Fruit fly (Drosophila melanogaster) whole organism, embryonic: Measurements from ENCODE around the gene CG6094.

Experiments
- Ada2b ChIP-seq: fragments of 200-800 bp; sonication (Bioruptor generic); IDR thresholded peaks from 2 replicates; pipeline ENCODE4 v1.3.6; 2022; ENCODE audit warnings: missing biosample characterization, missing genetic modification characterization
- Bdp1 ChIP-seq: fragments of 200-800 bp; sonication (Bioruptor generic); optimal IDR thresholded peaks from 3 replicates; lab custom pipeline; 2016; ENCODE audit warnings: missing biosample characterization, missing genetic modification characterization
- CG10366 ChIP-seq: fragments of 200-800 bp; sonication (Bioruptor generic); IDR thresholded peaks from 2 replicates; pipeline ENCODE4 v1.3.6; 2022; ENCODE audit warnings: missing biosample characterization, missing genetic modification characterization
- CG11504 ChIP-seq: fragments of 200-800 bp; sonication (Bioruptor generic); optimal IDR thresholded peaks from 3 replicates; lab custom pipeline; 2019; ENCODE audit warnings: missing biosample characterization, mild to moderate bottlenecking, missing genetic modification characterization, moderate library complexity
- CG11695 ChIP-seq: fragments of 200-800 bp; sonication (Bioruptor generic); IDR thresholded peaks from 3 replicates; pipeline ENCODE4 v1.3.6; 2022; ENCODE audit warnings: missing biosample characterization, missing genetic modification characterization
- CG12236 ChIP-seq: fragments of 200-800 bp; sonication (Bioruptor generic); optimal IDR thresholded peaks from 2 replicates; lab custom pipeline; 2016; ENCODE audit warnings: missing biosample characterization, missing genetic modification characterization
- CG13123 ChIP-seq: fragments of 200-800 bp; sonication (Bioruptor generic); optimal IDR thresholded peaks from 2 replicates; lab custom pipeline; 2016; ENCODE audit warnings: missing biosample characterization, missing genetic modification characterization
- CG13296 ChIP-seq: fragments of 200-800 bp; sonication (Bioruptor generic); optimal IDR thresholded peaks from 3 replicates; lab custom pipeline; 2018; ENCODE audit warnings: missing biosample characterization, mild to moderate bottlenecking, missing genetic modification characterization
- CG15479 ChIP-seq: fragments of 200-800 bp; sonication (Bioruptor generic); optimal IDR thresholded peaks from 3 replicates; lab custom pipeline; 2019; ENCODE audit warnings: missing biosample characterization, mild to moderate bottlenecking, missing genetic modification characterization, moderate library complexity
- CG15514 ChIP-seq: fragments of 200-800 bp; sonication (Bioruptor generic); optimal IDR thresholded peaks from 3 replicates; lab custom pipeline; 2017; ENCODE audit warnings: missing biosample characterization, missing genetic modification characterization, mild to moderate bottlenecking, moderate library complexity, missing genetic modification reagents
- CG15601 ChIP-seq: fragments of 200-800 bp; sonication (Bioruptor generic); optimal IDR thresholded peaks from 3 replicates; lab custom pipeline; 2019; ENCODE audit warnings: missing biosample characterization, mild to moderate bottlenecking, missing genetic modification characterization, moderate library complexity
- CG1602 ChIP-seq: fragments of 200-800 bp; sonication (Bioruptor generic); optimal IDR thresholded peaks from 3 replicates; lab custom pipeline; 2016; ENCODE audit warnings: missing biosample characterization, missing genetic modification characterization
- CG2116 ChIP-seq: fragments of 200-800 bp; sonication (Bioruptor generic); optimal IDR thresholded peaks from 3 replicates; lab custom pipeline; 2018; ENCODE audit warnings: missing biosample characterization, mild to moderate bottlenecking, missing genetic modification characterization
- CG3163 ChIP-seq: fragments of 200-800 bp; sonication (Bioruptor generic); optimal IDR thresholded peaks from 3 replicates; lab custom pipeline; 2016; ENCODE audit warnings: missing biosample characterization, missing genetic modification characterization
- CG4360 ChIP-seq: fragments of 200-800 bp; sonication (Bioruptor generic); IDR thresholded peaks from 2 replicates; pipeline ENCODE4 v1.3.6; 2022; ENCODE audit warnings: missing biosample characterization, missing genetic modification characterization
- CG5180 ChIP-seq: fragments of 200-800 bp; sonication (Bioruptor generic); optimal IDR thresholded peaks from 3 replicates; lab custom pipeline; 2017; ENCODE audit warnings: missing biosample characterization, missing genetic modification characterization, mild to moderate bottlenecking, moderate library complexity, missing genetic modification reagents
- CG7839 ChIP-seq: fragments of 200-800 bp; sonication (Bioruptor generic); optimal IDR thresholded peaks from 3 replicates; lab custom pipeline; 2018; ENCODE audit warnings: missing biosample characterization, mild to moderate bottlenecking, missing genetic modification characterization, moderate library complexity
- CG8290 ChIP-seq, 3 experiments: fragments of 200-800 bp; sonication (Bioruptor generic); optimal IDR thresholded peaks; 2 replicates each; lab custom pipeline; 2016 to 2019; ENCODE audit warnings: missing biosample characterization in 3 of 3, missing genetic modification characterization in 3 of 3, mild to moderate bottlenecking in 2 of 3, moderate library complexity in 1 of 3
- CG9609 ChIP-seq: fragments of 200-800 bp; sonication (Bioruptor generic); optimal IDR thresholded peaks from 3 replicates; lab custom pipeline; 2016; ENCODE audit warnings: missing biosample characterization, missing genetic modification characterization
- Chrac-16 ChIP-seq: fragments of 200-800 bp; sonication (Bioruptor generic); optimal IDR thresholded peaks from 3 replicates; lab custom pipeline; 2016; ENCODE audit warnings: missing biosample characterization, missing genetic modification characterization
- D ChIP-seq, 2 experiments: fragments of 200-800 bp in 1 of 2; fragments of >200 bp in 1 of 2; sonication (Bioruptor generic) in 1 of 2; optimal IDR thresholded peaks; 2 replicates in 1 of 2; 3 replicates in 1 of 2; lab custom pipeline; 2017; ENCODE audit warnings: mild to moderate bottlenecking in 1 of 2, missing biosample characterization in 1 of 2, missing genetic modification characterization in 1 of 2, missing genetic modification reagents in 1 of 2
- Dll ChIP-seq: fragments of 200-800 bp; sonication (Bioruptor generic); IDR thresholded peaks from 4 replicates; pipeline ENCODE4 v1.3.6; 2022; ENCODE audit warnings: missing biosample characterization, missing genetic modification characterization; ENCODE audit not compliant: partially characterized antibody
- H15 ChIP-seq: fragments of 200-800 bp; sonication (Bioruptor generic); IDR thresholded peaks from 3 replicates; pipeline ENCODE4 v1.3.6; 2022; ENCODE audit warnings: missing biosample characterization, missing genetic modification characterization
- HLH4C ChIP-seq: fragments of 200-800 bp; sonication (Bioruptor generic); IDR thresholded peaks from 3 replicates; pipeline ENCODE4 v1.3.6; 2022; ENCODE audit warnings: missing biosample characterization, missing genetic modification characterization; ENCODE audit not compliant: partially characterized antibody
- Hmr ChIP-seq: fragments of 200-800 bp; sonication (Bioruptor generic); optimal IDR thresholded peaks from 3 replicates; lab custom pipeline; 2017; ENCODE audit warnings: mild to moderate bottlenecking, missing biosample characterization, missing genetic modification reagents, missing genetic modification characterization
- MBD-R2 ChIP-seq: fragments of 200-800 bp; sonication (Bioruptor generic); IDR thresholded peaks from 2 replicates; pipeline ENCODE4 v1.3.6; 2022; ENCODE audit warnings: missing biosample characterization, missing genetic modification characterization
- NFAT ChIP-seq: fragments of 200-800 bp; sonication (Bioruptor generic); IDR thresholded peaks from 2 replicates; pipeline ENCODE4 v1.3.6; 2022; ENCODE audit warnings: missing biosample characterization, missing genetic modification characterization
- cad ChIP-seq: fragments of >200 bp; optimal IDR thresholded peaks from 2 replicates; lab custom pipeline; 2017; ENCODE audit warnings: missing biosample characterization, missing genetic modification characterization
- crol ChIP-seq: fragments of 200-800 bp; sonication (Bioruptor generic); IDR thresholded peaks from 2 replicates; pipeline ENCODE4 v1.3.6; 2022; ENCODE audit warnings: missing biosample characterization, missing genetic modification characterization
- dati ChIP-seq: fragments of 200-800 bp; sonication (Bioruptor generic); IDR thresholded peaks from 2 replicates; pipeline ENCODE4 v1.3.6; 2022; ENCODE audit warnings: missing biosample characterization, missing genetic modification characterization
- dm ChIP-seq: fragments of 200-800 bp; sonication (Bioruptor generic); optimal IDR thresholded peaks from 3 replicates; lab custom pipeline; 2016; ENCODE audit warnings: missing biosample characterization, missing genetic modification characterization
- dysf ChIP-seq: fragments of 200-800 bp; sonication (Bioruptor generic); IDR thresholded peaks from 3 replicates; pipeline ENCODE4 v1.3.6; 2022; ENCODE audit warnings: missing biosample characterization, missing genetic modification characterization
- gcm2 ChIP-seq: fragments of 200-800 bp; sonication (Bioruptor generic); optimal IDR thresholded peaks from 2 replicates; lab custom pipeline; 2016; ENCODE audit warnings: missing biosample characterization, missing genetic modification characterization
- grau ChIP-seq: fragments of 200-800 bp; optimal IDR thresholded peaks from 3 replicates; lab custom pipeline; 2019; ENCODE audit warnings: missing biosample characterization, mild to moderate bottlenecking, missing genetic modification characterization, moderate library complexity
- gsb-n ChIP-seq: fragments of 200-800 bp; sonication (Bioruptor generic); optimal IDR thresholded peaks from 3 replicates; lab custom pipeline; 2018; ENCODE audit warnings: missing biosample characterization, mild to moderate bottlenecking, missing genetic modification characterization
- jumu ChIP-seq: fragments of 200-800 bp; sonication (Bioruptor generic); optimal IDR thresholded peaks from 3 replicates; lab custom pipeline; 2016; ENCODE audit warnings: missing biosample characterization, missing genetic modification characterization
- kni ChIP-seq: fragments of 200-800 bp; sonication (Bioruptor generic); optimal IDR thresholded peaks from 3 replicates; lab custom pipeline; 2017; ENCODE audit warnings: mild to moderate bottlenecking, missing biosample characterization, missing genetic modification reagents, missing genetic modification characterization
- lov ChIP-seq, 2 experiments: fragments of 200-800 bp in 1 of 2; fragments of >200 bp in 1 of 2; sonication (Bioruptor generic) in 1 of 2; IDR thresholded peaks in 1 of 2; optimal IDR thresholded peaks in 1 of 2; 2 replicates in 1 of 2; 3 replicates in 1 of 2; pipeline versions ENCODE4 v1.3.6 to Lab custom; 2017 to 2022; ENCODE audit warnings: missing biosample characterization in 1 of 2, missing genetic modification characterization in 1 of 2
- nerfin-1 ChIP-seq: fragments of 200-800 bp; sonication (Bioruptor generic); optimal IDR thresholded peaks from 3 replicates; lab custom pipeline; 2019; ENCODE audit warnings: missing biosample characterization, mild to moderate bottlenecking, missing genetic modification characterization, moderate library complexity
- pfk ChIP-seq: fragments of 200-800 bp; sonication (Bioruptor generic); optimal IDR thresholded peaks from 2 replicates; lab custom pipeline; 2018; ENCODE audit warnings: missing biosample characterization, mild to moderate bottlenecking, missing genetic modification characterization, moderate library complexity
- prd ChIP-seq, 3 experiments: fragments of >200 bp in 2 of 3; fragments of 200-800 bp in 1 of 3; sonication (Bioruptor generic) in 1 of 3; optimal IDR thresholded peaks in 2 of 3; IDR thresholded peaks in 1 of 3; 2 replicates in 2 of 3; 3 replicates in 1 of 3; pipeline versions ENCODE4 v1.3.6 to Lab custom; 2017 to 2022; ENCODE audit warnings: missing biosample characterization in 1 of 3, missing genetic modification characterization in 1 of 3
- pros ChIP-seq: fragments of 200-800 bp; sonication (Bioruptor generic); optimal IDR thresholded peaks from 3 replicates; lab custom pipeline; 2019; ENCODE audit warnings: missing biosample characterization, mild to moderate bottlenecking, missing genetic modification characterization, moderate library complexity
- sima ChIP-seq: fragments of 200-800 bp; sonication (Bioruptor generic); optimal IDR thresholded peaks from 2 replicates; lab custom pipeline; 2016; ENCODE audit warnings: missing biosample characterization, missing genetic modification characterization
- tgo ChIP-seq: fragments of 200-800 bp; sonication (Bioruptor generic); IDR thresholded peaks from 3 replicates; pipeline ENCODE4 v1.3.6; 2022; ENCODE audit warnings: missing biosample characterization, missing genetic modification characterization
- tll ChIP-seq, 2 experiments: fragments of 200-800 bp in 1 of 2; fragments of >200 bp in 1 of 2; sonication (Bioruptor generic) in 1 of 2; optimal IDR thresholded peaks; 2 replicates each; lab custom pipeline; 2017 to 2019; ENCODE audit warnings: missing biosample characterization in 2 of 2, missing genetic modification characterization in 2 of 2, mild to moderate bottlenecking in 1 of 2, moderate library complexity in 1 of 2
- trem ChIP-seq: fragments of 200-800 bp; optimal IDR thresholded peaks from 3 replicates; lab custom pipeline; 2019; ENCODE audit warnings: missing biosample characterization, mild to moderate bottlenecking, missing genetic modification characterization, moderate library complexity
- zen ChIP-seq: fragments of 200-800 bp; sonication (Bioruptor generic); optimal IDR thresholded peaks from 3 replicates; lab custom pipeline; 2018; ENCODE audit warnings: missing biosample characterization, mild to moderate bottlenecking, missing genetic modification characterization, moderate library complexity

CG6094 gene

dm6 chr2L:10548814-10549423 is 42.0 kb downstream of the CG6094 start:
- TF ChIP-seq CG4360 = peak; percentile 44; the same call in 1 of the 2 replicates
- peak; percentile 91 for TF ChIP-seq gsb-n
- peak; percentile 88 for TF ChIP-seq nerfin-1 (tag; lab: Kevin White, UChicago)
- TF ChIP-seq zen (tag; lab: Kevin White, UChicago) = peak; percentile 30
- TF ChIP-seq CG12236 (GFP tag; lab: Kevin White, UChicago) = no peak
- peak; percentile 10 for TF ChIP-seq CG11504
- TF ChIP-seq pros = peak; percentile 87
- TF ChIP-seq CG15479 (GFP tag; lab: Kevin White, UChicago) = peak; percentile 36
- no peak for TF ChIP-seq dm (GFP tag; lab: Kevin White, UChicago)
- TF ChIP-seq CG5180 = peak; percentile 41
- TF ChIP-seq grau (tag; lab: Kevin White, UChicago) = no peak
- TF ChIP-seq dati (GFP tag; lab: Robert Waterston, UW) = no peak
- peak; percentile 91 for TF ChIP-seq cad (GFP tag; lab: Kevin White, UChicago)
- TF ChIP-seq CG13123 (GFP tag; lab: Kevin White, UChicago) = no peak
- peak; percentile 47 for TF ChIP-seq kni (GFP tag; lab: Kevin White, UChicago)
- peak in 1 of 2 experiments; percentile 74 for TF ChIP-seq tll (GFP tag; optimal IDR thresholded peaks at IDR 0.05; lab: Kevin White, UChicago)
- TF ChIP-seq CG13296 (GFP tag; lab: Kevin White, UChicago) = no peak
- peak; percentile 89 for TF ChIP-seq D (optimal IDR thresholded peaks at IDR 0.05; lab: Kevin White, UChicago)
- no peak for TF ChIP-seq D (GFP tag; optimal IDR thresholded peaks at IDR 0.05; lab: Kevin White, UChicago)

dm6 chr2L:10552807-10553206 is 45.9 kb downstream of the CG6094 start:
- TF ChIP-seq CG2116 (GFP tag; lab: Kevin White, UChicago) = no peak
- TF ChIP-seq Hmr = peak; percentile 8
- no peak for TF ChIP-seq CG3163 (GFP tag; lab: Kevin White, UChicago)
- no peak for TF ChIP-seq NFAT (GFP tag; lab: Robert Waterston, UW)
- TF ChIP-seq prd (optimal IDR thresholded peaks at IDR 0.05; lab: Kevin White, UChicago) = no peak
- 0 out of 3 replicates have a peak, but pooled peaks have one; percentile 20 for TF ChIP-seq prd (GFP tag; IDR thresholded peaks at IDR 0.05; lab: Robert Waterston, UW)
- no peak for TF ChIP-seq dysf (GFP tag; lab: Robert Waterston, UW)
- no peak for TF ChIP-seq lov (optimal IDR thresholded peaks at IDR 0.05; lab: Kevin White, UChicago)
- no peak for TF ChIP-seq lov (GFP tag; IDR thresholded peaks at IDR 0.05; lab: Robert Waterston, UW)
- TF ChIP-seq tgo = no peak
- no peak for TF ChIP-seq sima
- no peak for TF ChIP-seq Dll (GFP tag; lab: Robert Waterston, UW)
- TF ChIP-seq MBD-R2 (GFP tag; lab: Robert Waterston, UW) = no peak
- no peak for TF ChIP-seq CG9609
- TF ChIP-seq pfk (GFP tag; lab: Kevin White, UChicago) = peak; percentile 32
- TF ChIP-seq crol = no peak
- no peak for TF ChIP-seq zen (tag; lab: Kevin White, UChicago)
- peak; percentile 64 for TF ChIP-seq pros
- no peak for TF ChIP-seq CG15514 (GFP tag; lab: Kevin White, UChicago)
- TF ChIP-seq CG15601 (tag; lab: Kevin White, UChicago) = peak; percentile 69
- TF ChIP-seq jumu (GFP tag; lab: Kevin White, UChicago) = no peak
- no peak for TF ChIP-seq Ada2b
- TF ChIP-seq H15 (GFP tag; lab: Robert Waterston, UW) = no peak
- TF ChIP-seq HLH4C = no peak
- peak; percentile 33 for TF ChIP-seq CG1602 (GFP tag; lab: Kevin White, UChicago)
- TF ChIP-seq Bdp1 (GFP tag; lab: Kevin White, UChicago) = peak; percentile 43
- no peak for TF ChIP-seq Chrac-16 (GFP tag; lab: Kevin White, UChicago)
- no peak for TF ChIP-seq trem (tag; lab: Kevin White, UChicago)
- no peak for TF ChIP-seq gcm2 (GFP tag; lab: Kevin White, UChicago)
- TF ChIP-seq CG8290 (GFP tag; optimal IDR thresholded peaks at IDR 0.05; lab: Kevin White, UChicago) = peak; percentile 20
- TF ChIP-seq CG8290 (tag; optimal IDR thresholded peaks at IDR 0.05; lab: Kevin White, UChicago) = peak; percentile 59 to 61
- 0 out of 3 replicates have a peak, but pooled peaks have one; percentile 35 for TF ChIP-seq CG11695 (GFP tag; lab: Robert Waterston, UW)
- TF ChIP-seq CG7839 (tag; lab: Kevin White, UChicago) = no peak
- TF ChIP-seq CG10366 (GFP tag; lab: Robert Waterston, UW) = no peak
